Worm (Caenorhabditis elegans) whole organism, L4 larva: ENCODE data around the gene srh-19.
A peak's percentile ranks its signal among the peaks of the same experiment; 100 is the strongest.

Experiments used
- hmg-1.1 ChIP-seq: fragments of 200-800 bp; sonication (Bioruptor generic); IDR thresholded peaks from 2 replicates; pipeline ENCODE4 v1.3.6; 2022; ENCODE audit warnings: missing genetic modification reagents, missing genetic modification characterization, missing compliant biosample characterization
- lin-39 ChIP-seq: fragments of 150-350 bp; optimal IDR thresholded peaks from 2 replicates; lab custom pipeline; 2014; ENCODE audit warnings: missing biosample characterization, missing genetic modification reagents, missing genetic modification characterization
- mes-2 ChIP-seq: sonication (generic microtip); optimal IDR thresholded peaks from 2 replicates; lab custom pipeline; 2016; ENCODE audit warnings: missing genotype, mild to moderate bottlenecking, missing genetic modification characterization, missing compliant biosample characterization; ENCODE audit not compliant: poor library complexity, severe bottlenecking
- nhr-25 ChIP-seq: sonication (generic microtip); optimal IDR thresholded peaks from 2 replicates; lab custom pipeline; 2017; ENCODE audit warnings: missing genetic modification characterization, mild to moderate bottlenecking, missing compliant biosample characterization, antibody characterized with exemption, moderate library complexity, borderline replicate concordance; ENCODE audit not compliant: insufficient read depth
- nhr-28 ChIP-seq: fragments of 150-350 bp; optimal IDR thresholded peaks from 2 replicates; lab custom pipeline; 2014; ENCODE audit warnings: missing biosample characterization, missing genetic modification characterization
- ztf-11 ChIP-seq: fragments of 150-350 bp; optimal IDR thresholded peaks from 2 replicates; lab custom pipeline; 2014; ENCODE audit warnings: missing biosample characterization, missing genetic modification characterization

- no peak for TF ChIP-seq mes-2 (tag; lab: Kevin White, UChicago)
- TF ChIP-seq ztf-11, result no peak
- TF ChIP-seq nhr-28 (tag; lab: Kevin White, UChicago), result peak; percentile 40
- TF ChIP-seq hmg-1.1 (GFP tag; lab: Robert Waterston, UW), result no peak
- no peak for TF ChIP-seq nhr-25 (tag; lab: Kevin White, UChicago)
- TF ChIP-seq lin-39, result no peak
Observed at ce11 chrX:1458793-1459192, 45.8 kb downstream of the srh-19 start, which contains the start of gene D1005.2.
